Worm (Caenorhabditis elegans) whole organism, young adult: ENCODE results near the gene F59B10.2.

Experiments
- B0035.1 ChIP-seq: sonication (generic microtip); optimal IDR thresholded peaks from 2 replicates; lab custom pipeline; 2016; ENCODE audit warnings: missing genetic modification characterization, mild to moderate bottlenecking, missing compliant biosample characterization, missing genotype, missing genetic modification reagents
- B0336.3 ChIP-seq: fragments of 200-800 bp; sonication (Bioruptor generic); IDR thresholded peaks from 2 replicates; pipeline ENCODE4 v1.3.6; 2022; ENCODE audit warnings: missing genetic modification characterization, missing compliant biosample characterization
- F39B2.1 ChIP-seq: fragments of 200-800 bp; sonication (Bioruptor generic); IDR thresholded peaks from 2 replicates; pipeline ENCODE4 v1.3.6; 2022; ENCODE audit warnings: missing genetic modification reagents, missing genetic modification characterization, missing compliant biosample characterization
- F49E8.2 ChIP-seq: sonication (generic microtip); optimal IDR thresholded peaks from 3 replicates; lab custom pipeline; 2017; ENCODE audit warnings: missing genetic modification characterization, mild to moderate bottlenecking, missing compliant biosample characterization, antibody characterized with exemption, moderate library complexity; ENCODE audit not compliant: insufficient read depth
- K12H6.12 ChIP-seq: fragments of 200-800 bp; sonication (Bioruptor generic); optimal IDR thresholded peaks from 2 replicates; lab custom pipeline; 2018; ENCODE audit warnings: mild to moderate bottlenecking, missing genetic modification characterization, missing compliant biosample characterization
- Y53G8AR.9 ChIP-seq: fragments of 200-800 bp; sonication (Bioruptor generic); conservative IDR thresholded peaks from 2 replicates; pipeline ENCODE4 v1.3.6; 2022; ENCODE audit warnings: missing genetic modification reagents, missing genetic modification characterization, missing compliant biosample characterization
- Y56A3A.18 ChIP-seq: fragments of 200-800 bp; sonication (Bioruptor generic); IDR thresholded peaks from 2 replicates; pipeline ENCODE4 v1.3.6; 2022; ENCODE audit warnings: missing genetic modification reagents, missing genetic modification characterization, missing compliant biosample characterization
- ZK185.1 ChIP-seq: sonication (generic microtip); optimal IDR thresholded peaks from 2 replicates; lab custom pipeline; 2016; ENCODE audit warnings: mild to moderate bottlenecking, missing genetic modification characterization, missing compliant biosample characterization; ENCODE audit not compliant: poor library complexity, severe bottlenecking
- atf-7 ChIP-seq: sonication (generic microtip); optimal IDR thresholded peaks from 2 replicates; lab custom pipeline; 2017; ENCODE audit warnings: mild to moderate bottlenecking, missing genetic modification characterization, missing compliant biosample characterization
- attf-6 ChIP-seq: fragments of 200-800 bp; sonication (Bioruptor generic); IDR thresholded peaks from 2 replicates; pipeline ENCODE4 v1.3.6; 2022; ENCODE audit warnings: missing genetic modification reagents, missing genetic modification characterization, missing compliant biosample characterization
- cebp-1 ChIP-seq, 2 experiments: fragments of 200-800 bp in 1 of 2; sonication (Bioruptor generic) in 1 of 2; sonication (generic microtip) in 1 of 2; IDR thresholded peaks in 1 of 2; optimal IDR thresholded peaks in 1 of 2; 2 replicates each; pipeline versions ENCODE4 v1.3.6 to Lab custom; 2017 to 2022; ENCODE audit warnings: missing compliant biosample characterization in 2 of 2, missing genetic modification characterization in 2 of 2, mild to moderate bottlenecking in 1 of 2, missing genetic modification reagents in 1 of 2, moderate library complexity in 1 of 2
- ceh-58 ChIP-seq: fragments of 200-800 bp; sonication (Bioruptor generic); IDR thresholded peaks from 2 replicates; pipeline ENCODE4 v1.3.6; 2022; ENCODE audit warnings: missing genetic modification characterization, missing compliant biosample characterization
- die-1 ChIP-seq: sonication (generic microtip); optimal IDR thresholded peaks from 2 replicates; lab custom pipeline; 2016; ENCODE audit warnings: missing genotype, mild to moderate bottlenecking, missing genetic modification characterization, missing compliant biosample characterization
- dox-1 ChIP-seq: fragments of 200-800 bp; sonication (Bioruptor generic); IDR thresholded peaks from 2 replicates; pipeline ENCODE4 v1.3.6; 2022; ENCODE audit warnings: missing genetic modification reagents, missing genetic modification characterization, missing compliant biosample characterization
- ekl-4 ChIP-seq: fragments of 200-800 bp; sonication (Bioruptor generic); IDR thresholded peaks from 2 replicates; pipeline ENCODE4 v1.3.6; 2022; ENCODE audit warnings: missing genetic modification reagents, missing genetic modification characterization, missing compliant biosample characterization
- hmg-1.2 ChIP-seq: fragments of 200-800 bp; sonication (Bioruptor generic); IDR thresholded peaks from 2 replicates; pipeline ENCODE4 v1.3.6; 2022; ENCODE audit warnings: missing genetic modification reagents, missing genetic modification characterization, missing compliant biosample characterization
- hsf-1 ChIP-seq: fragments of 200-800 bp; sonication (Bioruptor generic); IDR thresholded peaks from 2 replicates; pipeline ENCODE4 v1.3.6; 2022; ENCODE audit warnings: missing genetic modification reagents, missing genetic modification characterization, missing compliant biosample characterization
- let-526 ChIP-seq: fragments of 200-800 bp; sonication (Bioruptor generic); IDR thresholded peaks from 2 replicates; pipeline ENCODE4 v1.3.6; 2022; ENCODE audit warnings: missing genetic modification reagents, missing genetic modification characterization, missing compliant biosample characterization
- lin-26 ChIP-seq: fragments of 200-800 bp; sonication (Bioruptor generic); IDR thresholded peaks from 2 replicates; pipeline ENCODE4 v1.3.6; 2022; ENCODE audit warnings: missing genetic modification reagents, missing genetic modification characterization, missing compliant biosample characterization
- lin-35 ChIP-seq, 3 experiments: fragments of 150-350 bp in 2 of 3; sonication (generic microtip) in 1 of 3; optimal IDR thresholded peaks; 2 replicates each; lab custom pipeline; 2014 to 2018; ENCODE audit warnings: missing biosample characterization in 3 of 3, missing genetic modification characterization in 3 of 3, missing genetic modification reagents in 3 of 3
- lin-40 ChIP-seq: sonication (generic microtip); optimal IDR thresholded peaks from 2 replicates; lab custom pipeline; 2016; ENCODE audit warnings: missing genetic modification characterization, mild to moderate bottlenecking, missing compliant biosample characterization, missing genotype, missing genetic modification reagents
- lin-54 ChIP-seq: fragments of 200-800 bp; sonication (Bioruptor generic); optimal IDR thresholded peaks from 2 replicates; lab custom pipeline; 2018; ENCODE audit warnings: mild to moderate bottlenecking, missing genetic modification characterization, missing compliant biosample characterization
- lir-1 ChIP-seq: fragments of 200-800 bp; sonication (Bioruptor generic); conservative IDR thresholded peaks from 2 replicates; pipeline ENCODE4 v1.3.6; 2022; ENCODE audit warnings: missing genetic modification reagents, missing genetic modification characterization, missing compliant biosample characterization
- madf-10 ChIP-seq: sonication (generic microtip); optimal IDR thresholded peaks from 2 replicates; lab custom pipeline; 2016; ENCODE audit warnings: mild to moderate bottlenecking, missing genetic modification characterization, missing compliant biosample characterization
- madf-6 ChIP-seq: fragments of 200-800 bp; sonication (Bioruptor generic); IDR thresholded peaks from 2 replicates; pipeline ENCODE4 v1.3.6; 2022; ENCODE audit warnings: missing genetic modification reagents, missing genetic modification characterization, missing compliant biosample characterization
- mcd-1 ChIP-seq: fragments of 200-800 bp; sonication (Bioruptor generic); IDR thresholded peaks from 2 replicates; pipeline ENCODE4 v1.3.6; 2022; ENCODE audit warnings: missing genetic modification reagents, missing genetic modification characterization, missing compliant biosample characterization
- nfyb-1 ChIP-seq: fragments of 200-800 bp; sonication (Bioruptor generic); IDR thresholded peaks from 2 replicates; pipeline ENCODE4 v1.3.6; 2022; ENCODE audit warnings: missing genetic modification reagents, missing genetic modification characterization, missing compliant biosample characterization
- nhr-80 ChIP-seq: sonication (generic microtip); optimal IDR thresholded peaks from 2 replicates; lab custom pipeline; 2016; ENCODE audit warnings: missing genetic modification characterization, missing compliant biosample characterization
- nhr-90 ChIP-seq: sonication (generic microtip); optimal IDR thresholded peaks from 2 replicates; lab custom pipeline; 2016; ENCODE audit warnings: missing genotype, mild to moderate bottlenecking, missing genetic modification characterization, missing compliant biosample characterization
- rec-8 ChIP-seq, 2 experiments: sonication (generic microtip); optimal IDR thresholded peaks; 2 replicates each; lab custom pipeline; 2016; ENCODE audit warnings: mild to moderate bottlenecking in 2 of 2, missing genetic modification characterization in 2 of 2, missing genetic modification reagents in 2 of 2, missing genotype in 2 of 2, missing biosample characterization in 1 of 2, missing compliant biosample characterization in 1 of 2, moderate library complexity in 1 of 2
- sdz-38 ChIP-seq: sonication (generic microtip); optimal IDR thresholded peaks from 2 replicates; lab custom pipeline; 2016; ENCODE audit warnings: missing genotype, missing genetic modification characterization, missing compliant biosample characterization
- sea-2 ChIP-seq: fragments of 200-800 bp; sonication (Bioruptor generic); IDR thresholded peaks from 2 replicates; pipeline ENCODE4 v1.3.6; 2022; ENCODE audit warnings: missing genetic modification characterization, missing compliant biosample characterization
- zim-3 ChIP-seq: sonication (generic microtip); optimal IDR thresholded peaks from 2 replicates; lab custom pipeline; 2017; ENCODE audit warnings: mild to moderate bottlenecking, missing genetic modification characterization, moderate library complexity, missing compliant biosample characterization
- ztf-3 ChIP-seq: fragments of 200-800 bp; sonication (Bioruptor generic); optimal IDR thresholded peaks from 2 replicates; lab custom pipeline; 2018; ENCODE audit warnings: mild to moderate bottlenecking, missing genetic modification characterization, missing compliant biosample characterization
- ztf-6 ChIP-seq: fragments of 200-800 bp; sonication (Bioruptor generic); IDR thresholded peaks from 2 replicates; pipeline ENCODE4 v1.3.6; 2022; ENCODE audit warnings: missing genetic modification reagents, missing genetic modification characterization, missing compliant biosample characterization

Gene F59B10.2

ce11 chrII:10548778-10549671 is 39.4 kb upstream of the F59B10.2 start (continued):
- TF ChIP-seq attf-6 (GFP tag; lab: Robert Waterston, UW) (peak; percentile 56; the same call in 1 of the 2 replicates), madf-6 (GFP tag; lab: Robert Waterston, UW) (no peak), let-526 (GFP tag; lab: Robert Waterston, UW) (peak; percentile 88), hsf-1 (GFP tag; lab: Robert Waterston, UW) (peak; percentile 92), nhr-90 (peak; percentile 9), rec-8 (tag; optimal IDR thresholded peaks at IDR 0.05; lab: Kevin White, UChicago) (no peak), B0035.1 (tag; lab: Kevin White, UChicago) (no peak), mcd-1 (GFP tag; lab: Robert Waterston, UW) (peak; percentile 72), F39B2.1 (GFP tag; lab: Robert Waterston, UW) (0 out of 2 replicates have a peak, but pooled peaks have one; percentile 33), ekl-4 (peak; percentile 57), ZK185.1 (tag; lab: Kevin White, UChicago) (peak; percentile 77), K12H6.12 (peak; percentile 90), lin-54 (GFP tag; lab: Kevin White, UChicago) (peak; percentile 65), ztf-3 (GFP tag; lab: Kevin White, UChicago) (peak; percentile 32), dox-1 (GFP tag; lab: Robert Waterston, UW) (peak; percentile 67), hmg-1.2 (GFP tag; lab: Robert Waterston, UW) (peak; percentile 65), ceh-58 (GFP tag; lab: Robert Waterston, UW) (no peak), cebp-1 (GFP tag; IDR thresholded peaks at IDR 0.05; lab: Robert Waterston, UW) (peak; percentile 38), cebp-1 (tag; optimal IDR thresholded peaks at IDR 0.05; lab: Kevin White, UChicago) (peak; percentile 83), Y56A3A.18 (peak; percentile 16; the same call in 1 of the 2 replicates), lin-35 (GFP tag; optimal IDR thresholded peaks at IDR 0.05; lab: Kevin White, UChicago) (peak in 1 of 3 experiments; percentile 68), nhr-80 (tag; lab: Kevin White, UChicago) (peak; percentile 33), lin-40 (tag; lab: Kevin White, UChicago) (peak; percentile 72), lin-26 (peak; percentile 74), sea-2 (GFP tag; lab: Robert Waterston, UW) (no peak; the same call in 1 of the 2 replicates), die-1 (tag; lab: Kevin White, UChicago) (no peak), madf-10 (tag; lab: Kevin White, UChicago) (peak; percentile 67), zim-3 (tag; lab: Kevin White, UChicago) (peak; percentile 53), Y53G8AR.9 (peak; percentile 71; the same call in 1 of the 2 replicates), sdz-38 (tag; lab: Kevin White, UChicago) (no peak), nfyb-1 (GFP tag; lab: Robert Waterston, UW) (peak; percentile 55; the same call in 1 of the 2 replicates), atf-7 (tag; lab: Kevin White, UChicago) (peak; percentile 91), ztf-6 (peak; percentile 69; the same call in 1 of the 2 replicates), B0336.3 (GFP tag; lab: Robert Waterston, UW) (peak; percentile 37; the same call in 1 of the 2 replicates), F49E8.2 (tag; lab: Kevin White, UChicago) (no peak), lir-1 (peak; percentile 60)
